Worm (Caenorhabditis elegans): ENCODE results near the gene pqn-27.

pqn-27 gene

ce11 chrII:13500582-13500981 lies 40.1 kb upstream of the pqn-27 start:
- TF ChIP-seq sma-9 (GFP tag; optimal IDR thresholded peaks at IDR 0.05) (peak; percentile 17), sma-9 (tag; optimal IDR thresholded peaks at IDR 0.05) (no peak), nhr-25 (tag; optimal IDR thresholded peaks at IDR 0.05) (no peak), nhr-129 (tag; optimal IDR thresholded peaks at IDR 0.05) (peak; percentile 10)

- TF ChIP-seq sma-3 (GFP tag; optimal IDR thresholded peaks at IDR 0.05) (no peak), crh-2 (tag; optimal IDR thresholded peaks at IDR 0.05) (peak; percentile 28), alr-1 (tag; optimal IDR thresholded peaks at IDR 0.05) (no peak), fos-1 (tag; optimal IDR thresholded peaks at IDR 0.05) (peak; percentile 28)
These were observed 35.3 kb upstream of the pqn-27 start, which contains the start of gene drr-1 for ce11 chrII:13495718-13496117. drr-1 (minus strand) TSS chrII:13495900.

- TF ChIP-seq ZK546.5 (tag; optimal IDR thresholded peaks at IDR 0.05) (no peak), Y55F3AM.14 (GFP tag; optimal IDR thresholded peaks at IDR 0.05) (no peak), skn-1 (tag; optimal IDR thresholded peaks at IDR 0.05) (no peak), ceh-16 (tag; optimal IDR thresholded peaks at IDR 0.05) (no peak), ztf-1 (GFP tag; conservative IDR thresholded peaks at IDR 0.05) (no peak), unc-55 (GFP tag; optimal IDR thresholded peaks at IDR 0.05) (peak; percentile 23), mab-5 (tag; optimal IDR thresholded peaks at IDR 0.05) (no peak), C34F6.9 (tag; optimal IDR thresholded peaks at IDR 0.05) (peak; percentile 50), mbf-1 (tag; optimal IDR thresholded peaks at IDR 0.05) (no peak), zag-1 (tag; optimal IDR thresholded peaks at IDR 0.05) (no peak), F13H6.1 (tag; optimal IDR thresholded peaks at IDR 0.05) (peak; percentile 16), nhr-11 (tag; optimal IDR thresholded peaks at IDR 0.05) (no peak), lin-11 (tag; optimal IDR thresholded peaks at IDR 0.05) (no peak), alr-1 (tag; optimal IDR thresholded peaks at IDR 0.05) (no peak), sem-4 (tag; optimal IDR thresholded peaks at IDR 0.05) (no peak), nhr-25 (tag; optimal IDR thresholded peaks at IDR 0.05) (no peak), nhr-21 (tag; optimal IDR thresholded peaks at IDR 0.05) (no peak), sma-3 (GFP tag; optimal IDR thresholded peaks at IDR 0.05) (peak; percentile 5), nhr-237 (tag; optimal IDR thresholded peaks at IDR 0.05) (no peak), nhr-12 (tag; optimal IDR thresholded peaks at IDR 0.05) (no peak), nhr-129 (tag; optimal IDR thresholded peaks at IDR 0.05) (no peak), unc-62 (GFP tag; optimal IDR thresholded peaks at IDR 0.05) (no peak), nhr-23 (tag; optimal IDR thresholded peaks at IDR 0.05) (no peak), crh-2 (tag; optimal IDR thresholded peaks at IDR 0.05) (peak; percentile 62), egl-27 (tag; optimal IDR thresholded peaks at IDR 0.05) (no peak), lin-13 (GFP tag; optimal IDR thresholded peaks at IDR 0.05) (peak; percentile 43), ceh-82 (tag; optimal IDR thresholded peaks at IDR 0.05) (no peak), nhr-6 (tag; optimal IDR thresholded peaks at IDR 0.05) (no peak), ama-1 (optimal IDR thresholded peaks at IDR 0.05) (no peak), elt-3 (tag; optimal IDR thresholded peaks at IDR 0.05) (no peak), ztf-4 (tag; optimal IDR thresholded peaks at IDR 0.05) (no peak), snpc-4 (tag; optimal IDR thresholded peaks at IDR 0.05) (no peak), lin-39 (tag; optimal IDR thresholded peaks at IDR 0.05) (no peak), ztf-11 (tag; optimal IDR thresholded peaks at IDR 0.05) (no peak), peb-1 (tag; optimal IDR thresholded peaks at IDR 0.05) (no peak), gmeb-1 (tag; optimal IDR thresholded peaks at IDR 0.05) (peak; percentile 39), lsy-2 (tag; optimal IDR thresholded peaks at IDR 0.05) (peak; percentile 29 to 72), nhr-77 (tag; optimal IDR thresholded peaks at IDR 0.05) (no peak), nhr-10 (tag; optimal IDR thresholded peaks at IDR 0.05) (no peak), dmd-4 (tag; optimal IDR thresholded peaks at IDR 0.05) (no peak), mdl-1 (tag; optimal IDR thresholded peaks at IDR 0.05) (no peak), unc-39 (tag; optimal IDR thresholded peaks at IDR 0.05) (no peak), elt-1 (tag; optimal IDR thresholded peaks at IDR 0.05) (no peak), fos-1 (tag; optimal IDR thresholded peaks at IDR 0.05) (no peak), blmp-1 (tag; optimal IDR thresholded peaks at IDR 0.05; ENCODE audit: insufficient read depth) (no peak), aly-2 (tag; optimal IDR thresholded peaks at IDR 0.05) (no peak), R02D3.7 (tag; optimal IDR thresholded peaks at IDR 0.05) (no peak), sma-9 (GFP tag; optimal IDR thresholded peaks at IDR 0.05) (no peak), sma-9 (tag; optimal IDR thresholded peaks at IDR 0.05) (no peak)
These were observed 34.3 kb upstream of the pqn-27 start for ce11 chrII:13494762-13495161.

Data from whole organism, L2 larva.